Fruit fly (Drosophila melanogaster): ENCODE data around the gene CG32486.

Gene CG32486

dm6 chr3L:3077568-3078107 lies 7.0 kb upstream of the CG32486 start (continued):
- TF ChIP-seq HmgZ (tag; optimal IDR thresholded peaks at IDR 0.05) (peak; percentile 78), CG10979 (tag; optimal IDR thresholded peaks at IDR 0.05) (no peak), CG7556 (GFP tag; optimal IDR thresholded peaks at IDR 0.05) (no peak), mirr (GFP tag; optimal IDR thresholded peaks at IDR 0.05) (peak; percentile 84), CG18476 (GFP tag; optimal IDR thresholded peaks at IDR 0.05) (no peak), vvl (GFP tag; IDR thresholded peaks at IDR 0.05) (peak; percentile 75), chinmo (GFP tag; IDR thresholded peaks at IDR 0.05; ENCODE audit: partially characterized antibody) (peak; percentile 98), org-1 (GFP tag; optimal IDR thresholded peaks at IDR 0.05) (peak; percentile 39), trh (GFP tag; optimal IDR thresholded peaks at IDR 0.05) (no peak), lov (optimal IDR thresholded peaks at IDR 0.05) (no peak), lov (GFP tag; IDR thresholded peaks at IDR 0.05) (peak; percentile 73; the same call in 1 of the 3 replicates), CG17328 (GFP tag; IDR thresholded peaks at IDR 0.05) (0 out of 2 replicates have a peak, but pooled peaks have one; percentile 22), esg (GFP tag; conservative IDR thresholded peaks at IDR 0.05) (no peak), Optix (GFP tag; IDR thresholded peaks at IDR 0.05) (no peak), so (GFP tag; IDR thresholded peaks at IDR 0.05) (peak; percentile 64; the same call in 2 of the 3 replicates), Dll (GFP tag; IDR thresholded peaks at IDR 0.05; ENCODE audit: partially characterized antibody) (0 out of 4 replicates have a peak, but pooled peaks have one; percentile 24), wek (GFP tag; optimal IDR thresholded peaks at IDR 0.05) (peak; percentile 63), CG13123 (GFP tag; optimal IDR thresholded peaks at IDR 0.05) (peak; percentile 12), CG10267 (tag; optimal IDR thresholded peaks at IDR 0.05) (no peak), CG14050 (GFP tag; IDR thresholded peaks at IDR 0.05) (no peak), Ets65A (GFP tag) (no peak), dysf (GFP tag; IDR thresholded peaks at IDR 0.05) (peak; percentile 54; the same call in 1 of the 3 replicates), CG18011 (GFP tag; optimal IDR thresholded peaks at IDR 0.05) (peak; percentile 2), CG11085 (GFP tag; IDR thresholded peaks at IDR 0.05) (no peak), nau (GFP tag; optimal IDR thresholded peaks at IDR 0.05) (peak; percentile 39), mam (GFP tag; optimal IDR thresholded peaks at IDR 0.05) (peak; percentile 16), CG9876 (GFP tag; optimal IDR thresholded peaks at IDR 0.05) (peak; percentile 0), Bteb2 (GFP tag; optimal IDR thresholded peaks at IDR 0.05) (no peak), sna (GFP tag; IDR thresholded peaks at IDR 0.05; ENCODE audit: partially characterized antibody) (peak; percentile 33; the same call in 1 of the 2 replicates), Sry-β (GFP tag; optimal IDR thresholded peaks at IDR 0.05) (no peak), Nf-YC (tag; optimal IDR thresholded peaks at IDR 0.05) (peak; percentile 30), chif (GFP tag; optimal IDR thresholded peaks at IDR 0.05) (no peak), sens (GFP tag) (peak; percentile 53), CG10959 (GFP tag; IDR thresholded peaks at IDR 0.05) (no peak), insv (GFP tag; optimal IDR thresholded peaks at IDR 0.05) (no peak), CG3995 (GFP tag; optimal IDR thresholded peaks at IDR 0.05) (peak; percentile 93), CG10321 (GFP tag; IDR thresholded peaks at IDR 0.05) (peak; percentile 36; the same call in 1 of the 2 replicates), pzg (GFP tag; optimal IDR thresholded peaks at IDR 0.05) (no peak), CG7928 (GFP tag; optimal IDR thresholded peaks at IDR 0.05) (no peak), CG6272 (GFP tag; IDR thresholded peaks at IDR 0.05) (0 out of 2 replicates have a peak, but pooled peaks have one; percentile 13), Antp (GFP tag; optimal IDR thresholded peaks at IDR 0.05) (peak; percentile 55), onecut (GFP tag; IDR thresholded peaks at IDR 0.05) (peak; percentile 17; the same call in 1 of the 2 replicates), MTF-1 (GFP tag; optimal IDR thresholded peaks at IDR 0.05; ENCODE audit: borderline replicate concordance) (peak; percentile 44), ftz-f1 (GFP tag; optimal IDR thresholded peaks at IDR 0.05) (peak; percentile 63), toy (GFP tag; IDR thresholded peaks at IDR 0.05) (no peak), stc (GFP tag; IDR thresholded peaks at IDR 0.05) (peak; percentile 41; the same call in 1 of the 2 replicates), CG9932 (GFP tag; IDR thresholded peaks at IDR 0.05) (peak; percentile 69), CG8290 (GFP tag; optimal IDR thresholded peaks at IDR 0.05) (no peak), CG8290 (tag; optimal IDR thresholded peaks at IDR 0.05) (peak in 1 of 2 experiments; percentile 84), crp (GFP tag; optimal IDR thresholded peaks at IDR 0.05) (peak in 1 of 2 experiments; percentile 15), H15 (GFP tag; IDR thresholded peaks at IDR 0.05) (0 out of 3 replicates have a peak, but pooled peaks have one; percentile 35)

Measured in whole organism, embryonic.